Worm (Caenorhabditis elegans) whole organism, L1 larva: Measurements from ENCODE around the gene F12A10.9.

Source experiments
- C16A3.4 ChIP-seq: fragments of 150-350 bp; optimal IDR thresholded peaks from 2 replicates; lab custom pipeline; 2014; ENCODE audit warnings: missing biosample characterization, missing genetic modification characterization
- C34B4.2 ChIP-seq: sonication (generic microtip); optimal IDR thresholded peaks from 2 replicates; lab custom pipeline; 2017; ENCODE audit warnings: mild to moderate bottlenecking, missing genetic modification characterization, missing compliant biosample characterization
- aha-1 ChIP-seq: fragments of 150-350 bp; optimal IDR thresholded peaks from 2 replicates; lab custom pipeline; 2014; ENCODE audit warnings: missing biosample characterization, missing genetic modification characterization
- aly-2 ChIP-seq: fragments of 150-350 bp; optimal IDR thresholded peaks from 2 replicates; lab custom pipeline; 2014; ENCODE audit warnings: missing biosample characterization, missing genetic modification characterization
- ama-1 ChIP-seq: fragments of 150-350 bp; optimal IDR thresholded peaks from 2 replicates; lab custom pipeline; 2014
- blmp-1 ChIP-seq: fragments of 150-350 bp; optimal IDR thresholded peaks from 2 replicates; lab custom pipeline; 2014; ENCODE audit warnings: missing biosample characterization, missing genetic modification characterization
- ceh-63 ChIP-seq: fragments of 200-800 bp; sonication (Bioruptor generic); optimal IDR thresholded peaks from 2 replicates; lab custom pipeline; 2018; ENCODE audit warnings: mild to moderate bottlenecking, missing genetic modification characterization, missing compliant biosample characterization
- ceh-8 ChIP-seq: fragments of 200-800 bp; sonication (Bioruptor generic); optimal IDR thresholded peaks from 2 replicates; lab custom pipeline; 2018; ENCODE audit warnings: mild to moderate bottlenecking, missing genetic modification characterization, moderate library complexity, missing compliant biosample characterization
- ceh-82 ChIP-seq, 3 experiments: fragments of 150-350 bp in 1 of 3; sonication (generic microtip) in 2 of 3; optimal IDR thresholded peaks; 2 replicates each; lab custom pipeline; 2014 to 2017; ENCODE audit warnings: missing biosample characterization in 3 of 3, missing genetic modification characterization in 3 of 3
- ceh-88 ChIP-seq: fragments of 200-800 bp; sonication (Bioruptor generic); IDR thresholded peaks from 2 replicates; pipeline ENCODE4 v1.3.6; 2022; ENCODE audit warnings: missing genetic modification characterization, missing compliant biosample characterization
- dsc-1 ChIP-seq: sonication (generic microtip); optimal IDR thresholded peaks from 2 replicates; lab custom pipeline; 2016; ENCODE audit warnings: mild to moderate bottlenecking, missing genetic modification characterization, missing compliant biosample characterization
- efl-1 ChIP-seq, 4 experiments: fragments of 150-350 bp; optimal IDR thresholded peaks in 3 of 4; peaks in 1 of 4; 1 replicate in 1 of 4; 2 replicates in 3 of 4; lab custom pipeline; 2014; ENCODE audit warnings: missing biosample characterization in 2 of 4, missing genetic modification characterization in 2 of 4, missing genetic modification reagents in 2 of 4
- egl-13 ChIP-seq: sonication (generic microtip); optimal IDR thresholded peaks from 2 replicates; lab custom pipeline; 2016; ENCODE audit warnings: missing genotype, missing genetic modification reagents, missing genetic modification characterization, missing compliant biosample characterization
- elt-2 ChIP-seq: sonication (generic microtip); optimal IDR thresholded peaks from 2 replicates; lab custom pipeline; 2016; ENCODE audit warnings: missing genetic modification characterization, mild to moderate bottlenecking, inconsistent platforms, missing compliant biosample characterization, missing genetic modification reagents
- ets-5 ChIP-seq: fragments of 200-800 bp; sonication (Bioruptor generic); IDR thresholded peaks from 2 replicates; pipeline ENCODE4 v1.3.6; 2022; ENCODE audit warnings: missing genetic modification characterization, missing compliant biosample characterization
- fkh-8 ChIP-seq: sonication (generic microtip); optimal IDR thresholded peaks from 2 replicates; lab custom pipeline; 2016; ENCODE audit warnings: mild to moderate bottlenecking, missing genetic modification characterization, missing compliant biosample characterization
- fos-1 ChIP-seq: fragments of 150-350 bp; optimal IDR thresholded peaks from 2 replicates; lab custom pipeline; 2014; ENCODE audit warnings: missing biosample characterization, missing genetic modification characterization
- grh-1 ChIP-seq: fragments of 200-800 bp; sonication (Bioruptor generic); IDR thresholded peaks from 2 replicates; pipeline ENCODE4 v1.3.6; 2022; ENCODE audit warnings: missing genetic modification reagents, missing genetic modification characterization, missing compliant biosample characterization
- hlh-4 ChIP-seq: sonication (generic microtip); optimal IDR thresholded peaks from 2 replicates; lab custom pipeline; 2016; ENCODE audit warnings: mild to moderate bottlenecking, missing genetic modification characterization, missing compliant biosample characterization
- hpl-2 ChIP-seq: fragments of 150-350 bp; optimal IDR thresholded peaks from 2 replicates; lab custom pipeline; 2014; ENCODE audit warnings: missing biosample characterization, missing genetic modification reagents, missing genetic modification characterization
- isw-1 ChIP-seq: fragments of 200-800 bp; sonication (Bioruptor generic); IDR thresholded peaks from 2 replicates; pipeline ENCODE4 v1.3.6; 2022; ENCODE audit warnings: missing genetic modification characterization, missing compliant biosample characterization
- lin-14 ChIP-seq: fragments of 200-800 bp; sonication (Bioruptor generic); optimal IDR thresholded peaks from 2 replicates; lab custom pipeline; 2018; ENCODE audit warnings: mild to moderate bottlenecking, missing genetic modification characterization, moderate library complexity, missing compliant biosample characterization
- lin-35 ChIP-seq, 2 experiments: fragments of 150-350 bp; optimal IDR thresholded peaks; 2 replicates each; lab custom pipeline; 2014; ENCODE audit warnings: missing biosample characterization in 2 of 2, missing genetic modification characterization in 2 of 2, missing genetic modification reagents in 2 of 2
- lsy-2 ChIP-seq, 2 experiments: fragments of 150-350 bp; optimal IDR thresholded peaks; 2 replicates each; lab custom pipeline; 2014; ENCODE audit warnings: missing biosample characterization in 2 of 2, missing genetic modification characterization in 2 of 2
- mdl-1 ChIP-seq, 2 experiments: fragments of 150-350 bp; optimal IDR thresholded peaks; 2 replicates each; lab custom pipeline; 2014 to 2017; ENCODE audit warnings: missing biosample characterization in 2 of 2, missing genetic modification characterization in 2 of 2, inconsistent platforms in 1 of 2
- mep-1 ChIP-seq: fragments of 150-350 bp; optimal IDR thresholded peaks from 2 replicates; lab custom pipeline; 2014; ENCODE audit warnings: missing biosample characterization, missing genetic modification characterization
- nhr-11 ChIP-seq: fragments of 150-350 bp; optimal IDR thresholded peaks from 2 replicates; lab custom pipeline; 2014; ENCODE audit warnings: missing biosample characterization, missing genetic modification characterization
- nhr-12 ChIP-seq: sonication (generic microtip); optimal IDR thresholded peaks from 2 replicates; lab custom pipeline; 2017; ENCODE audit warnings: missing biosample characterization, missing genetic modification characterization
- nhr-19 ChIP-seq: fragments of 200-800 bp; sonication (Bioruptor generic); conservative IDR thresholded peaks from 2 replicates; pipeline ENCODE4 v1.3.6; 2022; ENCODE audit warnings: missing genetic modification characterization, missing compliant biosample characterization
- nhr-237 ChIP-seq: fragments of 150-350 bp; optimal IDR thresholded peaks from 2 replicates; lab custom pipeline; 2014; ENCODE audit warnings: missing biosample characterization, missing genetic modification characterization
- nhr-47 ChIP-seq: sonication (generic microtip); optimal IDR thresholded peaks from 2 replicates; lab custom pipeline; 2016; ENCODE audit warnings: mild to moderate bottlenecking, missing genetic modification characterization, moderate library complexity, missing compliant biosample characterization
- nhr-71 ChIP-seq: sonication (generic microtip); optimal IDR thresholded peaks from 2 replicates; lab custom pipeline; 2016; ENCODE audit warnings: mild to moderate bottlenecking, missing genetic modification characterization, moderate library complexity, missing compliant biosample characterization
- nhr-77 ChIP-seq: fragments of 150-350 bp; optimal IDR thresholded peaks from 2 replicates; lab custom pipeline; 2014; ENCODE audit warnings: missing biosample characterization, missing genetic modification characterization
- nhr-84 ChIP-seq: sonication (generic microtip); optimal IDR thresholded peaks from 2 replicates; lab custom pipeline; 2017; ENCODE audit warnings: missing biosample characterization, missing genetic modification characterization
- pag-3 ChIP-seq: sonication (generic microtip); optimal IDR thresholded peaks from 2 replicates; lab custom pipeline; 2017; ENCODE audit warnings: missing genetic modification characterization, mild to moderate bottlenecking, missing compliant biosample characterization, antibody characterized with exemption, borderline replicate concordance; ENCODE audit not compliant: insufficient read depth
- pqm-1 ChIP-seq: sonication (generic microtip); optimal IDR thresholded peaks from 3 replicates; lab custom pipeline; 2017; ENCODE audit warnings: missing biosample characterization, missing genetic modification characterization
- skn-1 ChIP-seq: fragments of 150-350 bp; optimal IDR thresholded peaks from 2 replicates; lab custom pipeline; 2014; ENCODE audit warnings: missing biosample characterization, missing genetic modification characterization
- snpc-4 ChIP-seq: fragments of 150-350 bp; optimal IDR thresholded peaks from 2 replicates; lab custom pipeline; 2014; ENCODE audit warnings: missing biosample characterization, missing genetic modification characterization
- snu-23 ChIP-seq: sonication (generic microtip); optimal IDR thresholded peaks from 2 replicates; lab custom pipeline; 2016; ENCODE audit warnings: missing genetic modification characterization, missing compliant biosample characterization
- tbx-2 ChIP-seq: sonication (generic microtip); optimal IDR thresholded peaks from 2 replicates; lab custom pipeline; 2016; ENCODE audit warnings: missing genetic modification characterization, missing compliant biosample characterization
- tlp-1 ChIP-seq: fragments of 150-350 bp; optimal IDR thresholded peaks from 2 replicates; lab custom pipeline; 2014; ENCODE audit warnings: missing biosample characterization, missing genetic modification characterization
- unc-62 ChIP-seq: fragments of 150-350 bp; optimal IDR thresholded peaks from 2 replicates; lab custom pipeline; 2014; ENCODE audit warnings: missing biosample characterization, missing genetic modification reagents, missing genetic modification characterization
- zip-4 ChIP-seq: fragments of 200-800 bp; sonication (Bioruptor generic); optimal IDR thresholded peaks from 2 replicates; lab custom pipeline; 2018; ENCODE audit warnings: mild to moderate bottlenecking, missing genetic modification characterization, moderate library complexity, missing compliant biosample characterization
- ztf-11 ChIP-seq, 2 experiments: sonication (generic microtip); optimal IDR thresholded peaks; 2 replicates each; lab custom pipeline; 2016 to 2017; ENCODE audit warnings: missing genetic modification characterization in 2 of 2, missing biosample characterization in 1 of 2, missing compliant biosample characterization in 1 of 2

The F12A10.9 gene

DNA sequence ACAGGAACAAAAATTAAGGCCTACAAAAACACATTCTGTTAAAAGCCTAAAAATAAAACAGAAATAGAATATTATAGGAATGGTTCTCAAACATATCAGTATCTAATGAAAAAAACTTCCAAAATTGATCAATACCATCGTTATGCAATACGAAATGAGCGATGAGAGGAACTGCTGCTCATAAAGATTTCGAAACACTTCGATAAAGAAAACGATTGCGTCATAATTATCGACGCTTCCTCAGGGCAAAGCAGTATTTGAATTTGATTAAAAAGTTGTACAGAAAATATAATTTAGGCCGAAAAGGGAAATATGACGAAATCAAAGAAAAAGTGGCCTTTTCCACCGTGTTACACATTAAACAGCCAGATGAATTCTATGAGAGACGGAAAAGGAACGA lies 19.6 kb downstream of the F12A10.9 start:
- TF ChIP-seq snpc-4 (tag; lab: Kevin White, UChicago) (no peak), aly-2 (tag; lab: Kevin White, UChicago) (no peak)

DNA sequence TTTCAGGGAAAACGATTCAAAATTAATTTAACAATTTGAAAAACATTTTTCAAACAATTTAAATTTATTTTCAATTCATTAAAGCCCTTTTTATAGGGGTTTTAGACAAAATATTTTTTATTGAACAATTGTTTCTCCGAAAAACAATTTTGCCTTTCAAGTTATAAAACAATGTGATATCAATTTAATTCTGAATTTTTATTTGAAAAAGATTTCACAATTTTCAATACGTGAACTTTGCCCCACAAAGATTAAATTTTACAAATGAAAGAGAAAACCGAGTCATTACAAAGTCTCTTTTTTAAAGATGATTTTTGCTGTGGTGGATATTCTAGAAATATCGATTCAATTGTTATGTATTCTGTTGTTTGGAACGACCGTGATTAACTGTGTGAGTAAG lies 20.4 kb downstream of the F12A10.9 start, which contains the start of gene ZK177.2:
ZK177.2 (plus strand) TSS at position 301 of the 400 bp plus-strand sequence.
- TF ChIP-seq ceh-63: no peak
- no peak for TF ChIP-seq C16A3.4 (tag; lab: Kevin White, UChicago)
- no peak for TF ChIP-seq nhr-47
- TF ChIP-seq snpc-4 (tag; lab: Kevin White, UChicago): no peak
- no peak for TF ChIP-seq hpl-2
- no peak for TF ChIP-seq efl-1 (optimal IDR thresholded peaks at IDR 0.05; lab: Kevin White, UChicago)
- no peak for TF ChIP-seq efl-1 (GFP tag; optimal IDR thresholded peaks at IDR 0.05 in 1 of 2; lab: Kevin White, UChicago)
- TF ChIP-seq nhr-237: no peak
- TF ChIP-seq mep-1 (tag; lab: Kevin White, UChicago): no peak
- TF ChIP-seq fkh-8 (tag; lab: Kevin White, UChicago): no peak
- TF ChIP-seq elt-2 (tag; lab: Kevin White, UChicago): no peak
- TF ChIP-seq tlp-1 (tag; lab: Kevin White, UChicago): no peak
- no peak for TF ChIP-seq snu-23 (GFP tag; lab: Kevin White, UChicago)
- TF ChIP-seq mdl-1 (tag; optimal IDR thresholded peaks at IDR 0.05; lab: Kevin White, UChicago): no peak
- TF ChIP-seq tbx-2 (tag; lab: Kevin White, UChicago): no peak
- no peak for TF ChIP-seq lin-35 (GFP tag; optimal IDR thresholded peaks at IDR 0.05; lab: Kevin White, UChicago)
- no peak for TF ChIP-seq C34B4.2 (tag; lab: Kevin White, UChicago)
- TF ChIP-seq fos-1 (tag; lab: Kevin White, UChicago): no peak
- no peak for TF ChIP-seq lsy-2 (tag; optimal IDR thresholded peaks at IDR 0.05; lab: Kevin White, UChicago)

DNA sequence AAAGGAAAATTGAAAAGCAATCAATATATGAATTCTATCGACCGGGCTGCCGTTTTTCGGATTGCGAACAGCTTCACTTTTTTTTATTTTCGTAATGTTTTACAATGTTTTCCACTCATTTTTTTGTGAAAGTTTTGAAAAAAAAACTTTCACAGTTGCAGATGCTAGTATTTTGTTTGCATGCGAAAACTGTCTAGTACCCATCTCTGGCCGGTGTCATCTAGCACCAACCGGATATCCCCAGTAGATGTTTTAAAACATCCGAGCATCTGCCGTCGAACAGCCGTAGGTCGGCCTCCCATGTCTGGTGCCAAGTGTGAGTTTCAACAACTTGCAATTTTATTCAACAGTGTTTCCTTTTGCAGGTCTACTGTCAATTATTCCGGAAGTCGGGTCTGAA lies 22.9 kb downstream of the F12A10.9 start, which contains the start of gene ZK177.12:
ZK177.12 (plus strand) TSS at position 301 of the 400 bp plus-strand sequence.
- TF ChIP-seq nhr-84: no peak
- TF ChIP-seq C34B4.2 (tag; lab: Kevin White, UChicago): no peak
- no peak for TF ChIP-seq elt-2 (tag; lab: Kevin White, UChicago)
- no peak for TF ChIP-seq tlp-1 (tag; lab: Kevin White, UChicago)
- TF ChIP-seq hpl-2: no peak
- no peak for TF ChIP-seq lsy-2 (tag; optimal IDR thresholded peaks at IDR 0.05; lab: Kevin White, UChicago)
- TF ChIP-seq ztf-11 (tag; optimal IDR thresholded peaks at IDR 0.05; lab: Kevin White, UChicago): no peak
- no peak for TF ChIP-seq grh-1 (GFP tag; lab: Robert Waterston, UW)

DNA sequence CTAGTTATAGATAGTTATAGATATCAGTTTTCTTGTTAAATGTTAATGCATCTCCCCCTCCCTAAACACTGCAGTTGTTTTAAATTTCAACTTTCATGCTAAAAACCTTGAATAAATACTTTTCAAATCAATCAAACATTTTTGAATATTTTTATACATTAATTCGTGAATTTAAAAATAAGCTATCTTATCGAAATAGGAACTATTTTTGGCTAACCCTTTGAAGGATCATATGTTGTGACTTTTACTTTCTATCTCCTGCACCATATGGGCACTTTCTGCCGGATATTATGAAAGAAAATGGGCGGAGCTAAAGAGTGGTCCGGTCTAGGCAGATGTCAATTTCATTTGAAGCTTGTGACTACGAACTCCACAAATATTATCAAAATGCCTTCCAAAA lies 24.1 kb downstream of the F12A10.9 start, which contains the start of gene ZK177.11:
ZK177.11 (plus strand) TSS at position 301 of the 400 bp plus-strand sequence.
- TF ChIP-seq aha-1: no peak
- TF ChIP-seq nhr-12: no peak
- no peak for TF ChIP-seq dsc-1
- TF ChIP-seq ets-5: no peak
- TF ChIP-seq egl-13 (tag; lab: Kevin White, UChicago): no peak
- TF ChIP-seq skn-1 (tag; lab: Kevin White, UChicago): no peak
- no peak for TF ChIP-seq elt-2 (tag; lab: Kevin White, UChicago)
- no peak for TF ChIP-seq pqm-1
- TF ChIP-seq nhr-84: no peak
- TF ChIP-seq nhr-71: no peak
- no peak for TF ChIP-seq ceh-88 (GFP tag; lab: Robert Waterston, UW)
- TF ChIP-seq snu-23 (GFP tag; lab: Kevin White, UChicago): no peak

DNA sequence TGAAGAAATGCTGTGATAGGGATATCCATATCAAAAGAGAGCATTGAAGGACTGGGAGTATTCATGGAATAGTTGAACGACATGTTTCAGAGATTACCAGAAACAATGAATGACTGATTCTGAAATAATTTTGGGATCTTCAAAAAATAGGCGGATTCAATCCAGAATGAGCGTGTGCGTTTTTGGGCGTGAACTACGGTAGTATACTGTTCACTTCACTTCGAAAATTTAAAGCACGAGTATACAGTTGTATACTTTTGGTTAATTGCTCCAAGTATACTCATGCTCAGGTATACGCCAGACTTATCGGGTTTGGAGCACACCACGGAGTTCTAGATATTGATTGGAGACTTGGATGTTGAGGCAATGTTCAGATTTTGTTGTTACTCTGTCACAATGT lies 26.8 kb downstream of the F12A10.9 start, which contains the start of gene tbx-35:
tbx-35 (minus strand) TSS at position 101 of the 400 bp plus-strand sequence.
- TF ChIP-seq nhr-11 (tag; lab: Kevin White, UChicago) (no peak), tbx-2 (tag; lab: Kevin White, UChicago) (no peak), hlh-4 (tag; lab: Kevin White, UChicago) (no peak), nhr-19 (GFP tag; lab: Robert Waterston, UW) (no peak), ceh-63 (no peak), C16A3.4 (tag; lab: Kevin White, UChicago) (no peak), nhr-77 (tag; lab: Kevin White, UChicago) (no peak), tlp-1 (tag; lab: Kevin White, UChicago) (no peak), lin-14 (no peak), ceh-8 (GFP tag; lab: Kevin White, UChicago) (no peak), elt-2 (tag; lab: Kevin White, UChicago) (no peak), isw-1 (GFP tag; lab: Robert Waterston, UW) (no peak), pag-3 (tag; lab: Kevin White, UChicago) (no peak), zip-4 (GFP tag; lab: Kevin White, UChicago) (no peak), blmp-1 (no peak), ama-1 (lab: Kevin White, UChicago) (no peak), ceh-82 (tag; optimal IDR thresholded peaks at IDR 0.05; lab: Kevin White, UChicago) (no peak), unc-62 (GFP tag; lab: Kevin White, UChicago) (no peak)
- TF ChIP-seq, all 84 proteins: peak for 0
